Fruit fly (Drosophila melanogaster) whole organism, embryonic: ENCODE data around the gene CG9497.

Experiments used
- Aef1 ChIP-seq: fragments of 200-800 bp; sonication (Bioruptor generic); IDR thresholded peaks from 3 replicates; pipeline ENCODE4 v1.3.6; 2022; ENCODE audit warnings: missing biosample characterization, missing genetic modification characterization
- Awh ChIP-seq: fragments of 200-800 bp; sonication (Bioruptor generic); IDR thresholded peaks from 2 replicates; pipeline ENCODE4, ENCODE4 v1.3.6; 2022; ENCODE audit warnings: missing biosample characterization, missing genetic modification characterization
- CG11093 ChIP-seq: fragments of 200-800 bp; sonication (Bioruptor generic); IDR thresholded peaks from 3 replicates; pipeline ENCODE4 v1.3.6; 2022; ENCODE audit warnings: missing biosample characterization, missing genetic modification characterization
- CG11398 ChIP-seq: fragments of 200-800 bp; sonication (Bioruptor generic); optimal IDR thresholded peaks from 2 replicates; lab custom pipeline; 2016; ENCODE audit warnings: missing biosample characterization, missing genetic modification characterization
- CG14050 ChIP-seq: fragments of 200-800 bp; sonication (Bioruptor generic); IDR thresholded peaks from 3 replicates; pipeline ENCODE4 v1.3.6; 2022; ENCODE audit warnings: missing biosample characterization, missing genetic modification characterization
- CG14667 ChIP-seq: fragments of 200-800 bp; sonication (Bioruptor generic); IDR thresholded peaks from 2 replicates; pipeline ENCODE4 v1.3.6; 2022; ENCODE audit warnings: missing biosample characterization, missing genetic modification characterization
- CG14710 ChIP-seq: fragments of 200-800 bp; sonication (Bioruptor generic); optimal IDR thresholded peaks from 3 replicates; lab custom pipeline; 2019; ENCODE audit warnings: missing biosample characterization, mild to moderate bottlenecking, missing genetic modification characterization, moderate library complexity
- CG14860 ChIP-seq: fragments of 200-800 bp; sonication (Bioruptor generic); IDR thresholded peaks from 3 replicates; pipeline ENCODE4 v1.3.6; 2022; ENCODE audit warnings: missing biosample characterization, missing genetic modification characterization; ENCODE audit not compliant: partially characterized antibody
- CG17802 ChIP-seq: fragments of 200-800 bp; sonication (Bioruptor generic); optimal IDR thresholded peaks from 2 replicates; lab custom pipeline; 2018; ENCODE audit warnings: missing biosample characterization, mild to moderate bottlenecking, missing genetic modification characterization, moderate library complexity
- CG2116 ChIP-seq: fragments of 200-800 bp; sonication (Bioruptor generic); optimal IDR thresholded peaks from 3 replicates; lab custom pipeline; 2018; ENCODE audit warnings: missing biosample characterization, mild to moderate bottlenecking, missing genetic modification characterization
- CG31365 ChIP-seq: fragments of 200-800 bp; sonication (Bioruptor generic); optimal IDR thresholded peaks from 2 replicates; lab custom pipeline; 2018; ENCODE audit warnings: missing biosample characterization, mild to moderate bottlenecking, missing genetic modification characterization
- CG8281 ChIP-seq: fragments of 200-800 bp; sonication (Bioruptor generic); optimal IDR thresholded peaks from 2 replicates; lab custom pipeline; 2018; ENCODE audit warnings: missing biosample characterization, mild to moderate bottlenecking, missing genetic modification characterization, moderate library complexity
- CG8290 ChIP-seq, 3 experiments: fragments of 200-800 bp; sonication (Bioruptor generic); optimal IDR thresholded peaks; 2 replicates each; lab custom pipeline; 2016 to 2019; ENCODE audit warnings: missing biosample characterization in 3 of 3, missing genetic modification characterization in 3 of 3, mild to moderate bottlenecking in 2 of 3, moderate library complexity in 1 of 3
- CG9609 ChIP-seq: fragments of 200-800 bp; sonication (Bioruptor generic); optimal IDR thresholded peaks from 3 replicates; lab custom pipeline; 2016; ENCODE audit warnings: missing biosample characterization, missing genetic modification characterization
- D ChIP-seq, 2 experiments: fragments of 200-800 bp in 1 of 2; fragments of >200 bp in 1 of 2; sonication (Bioruptor generic) in 1 of 2; optimal IDR thresholded peaks; 2 replicates in 1 of 2; 3 replicates in 1 of 2; lab custom pipeline; 2017; ENCODE audit warnings: mild to moderate bottlenecking in 1 of 2, missing biosample characterization in 1 of 2, missing genetic modification characterization in 1 of 2, missing genetic modification reagents in 1 of 2
- E2f1 ChIP-seq: fragments of 200-800 bp; sonication (Bioruptor generic); IDR thresholded peaks from 2 replicates; pipeline ENCODE4 v1.3.6; 2022; ENCODE audit warnings: missing biosample characterization, missing genetic modification characterization
- HLH4C ChIP-seq: fragments of 200-800 bp; sonication (Bioruptor generic); IDR thresholded peaks from 3 replicates; pipeline ENCODE4 v1.3.6; 2022; ENCODE audit warnings: missing biosample characterization, missing genetic modification characterization; ENCODE audit not compliant: partially characterized antibody
- HLHmδ ChIP-seq: fragments of 200-800 bp; sonication (Bioruptor generic); optimal IDR thresholded peaks from 2 replicates; lab custom pipeline; 2018; ENCODE audit warnings: missing biosample characterization, mild to moderate bottlenecking, missing genetic modification characterization, moderate library complexity
- Hand ChIP-seq: fragments of 200-800 bp; sonication (Bioruptor generic); optimal IDR thresholded peaks from 2 replicates; lab custom pipeline; 2017; ENCODE audit warnings: mild to moderate bottlenecking, missing biosample characterization, missing genetic modification reagents, missing genetic modification characterization
- Hmx ChIP-seq: fragments of 200-800 bp; sonication (Bioruptor generic); optimal IDR thresholded peaks from 2 replicates; lab custom pipeline; 2016; ENCODE audit warnings: missing biosample characterization, missing genetic modification characterization
- Lpt ChIP-seq: fragments of >200 bp; optimal IDR thresholded peaks from 2 replicates; lab custom pipeline; 2018; ENCODE audit warnings: missing biosample characterization, missing genetic modification characterization
- MBD-R2 ChIP-seq: fragments of 200-800 bp; sonication (Bioruptor generic); IDR thresholded peaks from 2 replicates; pipeline ENCODE4 v1.3.6; 2022; ENCODE audit warnings: missing biosample characterization, missing genetic modification characterization
- NC2β ChIP-seq: fragments of 200-800 bp; sonication (Bioruptor generic); optimal IDR thresholded peaks from 2 replicates; lab custom pipeline; 2016; ENCODE audit warnings: missing biosample characterization, missing genetic modification characterization
- Ssrp ChIP-seq: fragments of 200-800 bp; sonication (Bioruptor generic); optimal IDR thresholded peaks from 2 replicates; lab custom pipeline; 2018; ENCODE audit warnings: missing biosample characterization, mild to moderate bottlenecking, missing genetic modification characterization, moderate library complexity
- TFAM ChIP-seq: fragments of 200-800 bp; sonication (Bioruptor generic); optimal IDR thresholded peaks from 2 replicates; lab custom pipeline; 2017; ENCODE audit warnings: missing biosample characterization, missing genetic modification characterization, inconsistent platforms
- az2 ChIP-seq: fragments of 200-800 bp; sonication (Bioruptor generic); optimal IDR thresholded peaks from 3 replicates; lab custom pipeline; 2016; ENCODE audit warnings: missing biosample characterization, missing genetic modification characterization
- bab2 ChIP-seq: fragments of 200-800 bp; sonication (Bioruptor generic); optimal IDR thresholded peaks from 2 replicates; lab custom pipeline; 2016; ENCODE audit warnings: missing biosample characterization, missing genetic modification characterization
- bcd ChIP-seq: fragments of 200-800 bp; sonication (Bioruptor generic); optimal IDR thresholded peaks from 2 replicates; lab custom pipeline; 2017; ENCODE audit warnings: missing biosample characterization, mild to moderate bottlenecking, missing genetic modification characterization
- bowl ChIP-seq: fragments of 200-800 bp; sonication (Bioruptor generic); IDR thresholded peaks from 2 replicates; pipeline ENCODE4 v1.3.6; 2022; ENCODE audit warnings: missing biosample characterization, missing genetic modification characterization
- br ChIP-seq: fragments of >200 bp; optimal IDR thresholded peaks from 2 replicates; lab custom pipeline; 2017
- cad ChIP-seq: fragments of >200 bp; optimal IDR thresholded peaks from 2 replicates; lab custom pipeline; 2017; ENCODE audit warnings: missing biosample characterization, missing genetic modification characterization
- chn ChIP-seq: fragments of 200-800 bp; sonication (Bioruptor generic); optimal IDR thresholded peaks from 2 replicates; lab custom pipeline; 2016; ENCODE audit warnings: missing biosample characterization, missing genetic modification characterization
- crc ChIP-seq: fragments of 200-800 bp; sonication (Bioruptor generic); optimal IDR thresholded peaks from 2 replicates; lab custom pipeline; 2016; ENCODE audit warnings: missing biosample characterization, missing genetic modification characterization
- da ChIP-seq: fragments of 200-800 bp; sonication (Bioruptor generic); optimal IDR thresholded peaks from 2 replicates; lab custom pipeline; 2016; ENCODE audit warnings: missing biosample characterization, missing genetic modification characterization
- danr ChIP-seq: fragments of 200-800 bp; sonication (Bioruptor generic); IDR thresholded peaks from 2 replicates; pipeline ENCODE4 v1.3.6; 2022; ENCODE audit warnings: missing biosample characterization, missing genetic modification characterization
- disco-r ChIP-seq: fragments of 200-800 bp; sonication (Bioruptor generic); optimal IDR thresholded peaks from 2 replicates; lab custom pipeline; 2016; ENCODE audit warnings: missing biosample characterization, missing genetic modification characterization
- gcm2 ChIP-seq: fragments of 200-800 bp; sonication (Bioruptor generic); optimal IDR thresholded peaks from 2 replicates; lab custom pipeline; 2016; ENCODE audit warnings: missing biosample characterization, missing genetic modification characterization
- grau ChIP-seq: fragments of 200-800 bp; optimal IDR thresholded peaks from 3 replicates; lab custom pipeline; 2019; ENCODE audit warnings: missing biosample characterization, mild to moderate bottlenecking, missing genetic modification characterization, moderate library complexity
- ham ChIP-seq: fragments of 200-800 bp; sonication (Bioruptor generic); IDR thresholded peaks from 2 replicates; pipeline ENCODE4 v1.3.6; 2022; ENCODE audit warnings: missing biosample characterization, missing genetic modification characterization
- insv ChIP-seq, 2 experiments: fragments of 200-800 bp; sonication (Bioruptor generic); optimal IDR thresholded peaks; 3 replicates each; lab custom pipeline; 2016 to 2018; ENCODE audit warnings: missing biosample characterization in 2 of 2, missing genetic modification characterization in 2 of 2
- jumu ChIP-seq: fragments of 200-800 bp; sonication (Bioruptor generic); optimal IDR thresholded peaks from 3 replicates; lab custom pipeline; 2016; ENCODE audit warnings: missing biosample characterization, missing genetic modification characterization
- mam ChIP-seq: fragments of 200-800 bp; sonication (Bioruptor generic); optimal IDR thresholded peaks from 3 replicates; lab custom pipeline; 2016; ENCODE audit warnings: missing biosample characterization, missing genetic modification characterization
- nerfin-2 ChIP-seq: fragments of 200-800 bp; sonication (Bioruptor generic); IDR thresholded peaks from 2 replicates; pipeline ENCODE4 v1.3.6; 2022; ENCODE audit warnings: missing biosample characterization, missing genetic modification characterization; ENCODE audit not compliant: partially characterized antibody
- prd ChIP-seq, 3 experiments: fragments of >200 bp in 2 of 3; fragments of 200-800 bp in 1 of 3; sonication (Bioruptor generic) in 1 of 3; optimal IDR thresholded peaks in 2 of 3; IDR thresholded peaks in 1 of 3; 2 replicates in 2 of 3; 3 replicates in 1 of 3; pipeline versions ENCODE4 v1.3.6 to Lab custom; 2017 to 2022; ENCODE audit warnings: missing biosample characterization in 1 of 3, missing genetic modification characterization in 1 of 3
- ro ChIP-seq: fragments of 200-800 bp; sonication (Bioruptor generic); IDR thresholded peaks from 2 replicates; pipeline ENCODE4 v1.3.6; 2022; ENCODE audit warnings: missing biosample characterization, missing genetic modification characterization
- slp2 ChIP-seq: fragments of 200-800 bp; sonication (Bioruptor generic); optimal IDR thresholded peaks from 2 replicates; lab custom pipeline; 2016; ENCODE audit warnings: missing biosample characterization, missing genetic modification characterization
- tup ChIP-seq: fragments of 200-800 bp; sonication (Bioruptor generic); optimal IDR thresholded peaks from 2 replicates; lab custom pipeline; 2016; ENCODE audit warnings: missing biosample characterization, mild to moderate bottlenecking, missing genetic modification characterization, moderate library complexity
- vnd ChIP-seq: fragments of 200-800 bp; sonication (Bioruptor generic); IDR thresholded peaks from 3 replicates; pipeline ENCODE4 v1.3.6; 2022; ENCODE audit warnings: missing biosample characterization, missing genetic modification characterization; ENCODE audit not compliant: partially characterized antibody

Gene CG9497

DNA sequence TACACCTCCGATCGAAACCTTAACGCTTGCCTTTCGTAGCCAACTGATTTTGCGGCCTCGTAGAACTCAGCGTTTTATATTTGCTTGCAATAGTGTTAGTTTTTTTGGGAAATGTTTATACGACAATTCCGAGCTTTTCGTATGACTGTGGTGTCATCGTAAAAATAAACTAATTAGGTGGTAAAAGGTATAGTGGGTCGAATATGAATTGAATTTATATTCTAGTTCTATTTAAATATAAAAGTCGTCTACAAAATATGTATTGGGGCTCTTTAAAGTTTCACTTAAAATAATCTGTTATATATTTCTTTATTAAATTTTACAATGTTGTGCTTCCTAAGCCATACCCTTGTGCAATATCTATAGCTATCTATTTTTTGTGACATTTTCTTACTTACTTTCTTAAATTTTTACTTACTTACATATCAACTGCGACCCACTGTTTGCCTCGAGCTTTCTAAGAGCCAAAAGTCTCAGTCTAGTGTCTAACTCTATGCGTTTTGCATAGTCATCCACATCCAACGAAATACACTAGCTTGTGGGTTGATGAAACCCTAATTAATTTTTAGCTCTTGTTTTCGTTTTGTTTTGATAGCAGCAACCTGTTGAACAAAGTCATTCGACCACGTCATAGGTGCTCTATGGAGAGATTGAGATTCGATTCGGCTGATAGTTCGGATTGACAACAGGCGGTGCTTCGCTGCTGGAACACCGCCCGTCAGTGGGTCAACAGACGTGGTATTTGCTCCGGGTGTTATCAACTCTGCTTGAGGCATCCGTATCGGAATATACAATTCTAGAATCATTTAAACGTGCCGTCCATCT lies 3.0 kb upstream of the CG9497 start, which contains the start of gene CG9498 (continued):
- TF ChIP-seq bowl (GFP tag; lab: Robert Waterston, UW) = peak; percentile 47; the same call in 1 of the 2 replicates
- TF ChIP-seq crc = no peak
- TF ChIP-seq vnd = no peak
- no peak for TF ChIP-seq br (lab: Kevin White, UChicago)
- peak; percentile 67 for TF ChIP-seq CG14667 (GFP tag; lab: Robert Waterston, UW)
- TF ChIP-seq CG8281 = peak; percentile 57
- TF ChIP-seq HLHmδ (GFP tag; lab: Kevin White, UChicago) = no peak
- TF ChIP-seq bab2 (GFP tag; lab: Kevin White, UChicago) = no peak
- TF ChIP-seq gcm2 (GFP tag; lab: Kevin White, UChicago) = no peak
- peak; percentile 14; the same call in 1 of the 2 replicates for TF ChIP-seq MBD-R2 (GFP tag; lab: Robert Waterston, UW)
- TF ChIP-seq Hand (GFP tag; lab: Kevin White, UChicago) = peak; percentile 92
- TF ChIP-seq TFAM (GFP tag; lab: Kevin White, UChicago) = no peak
- TF ChIP-seq tup = no peak
- peak; percentile 8 for TF ChIP-seq CG14710 (tag; lab: Kevin White, UChicago)
- peak; percentile 73 for TF ChIP-seq bcd (GFP tag; lab: Kevin White, UChicago)
- peak; percentile 77 for TF ChIP-seq E2f1 (GFP tag; lab: Robert Waterston, UW)
- peak; percentile 72 for TF ChIP-seq Awh (GFP tag; lab: Robert Waterston, UW)
- TF ChIP-seq slp2 (GFP tag; lab: Kevin White, UChicago) = no peak
- no peak for TF ChIP-seq da (GFP tag; lab: Kevin White, UChicago)
- TF ChIP-seq jumu = no peak
- no peak for TF ChIP-seq HLH4C
- TF ChIP-seq CG14860 = no peak; the same call in 2 of the 3 replicates
- no peak for TF ChIP-seq D (optimal IDR thresholded peaks at IDR 0.05; lab: Kevin White, UChicago)
- peak; percentile 51 for TF ChIP-seq D (GFP tag; optimal IDR thresholded peaks at IDR 0.05; lab: Kevin White, UChicago)
- no peak for TF ChIP-seq NC2β (GFP tag; lab: Kevin White, UChicago)
- TF ChIP-seq mam (GFP tag; lab: Kevin White, UChicago) = peak; percentile 55
- TF ChIP-seq prd (optimal IDR thresholded peaks at IDR 0.05; lab: Kevin White, UChicago) = no peak
- peak; percentile 75; the same call in 2 of the 3 replicates for TF ChIP-seq prd (GFP tag; IDR thresholded peaks at IDR 0.05; lab: Robert Waterston, UW)
- TF ChIP-seq chn = no peak
- TF ChIP-seq CG31365 (tag; lab: Kevin White, UChicago) = no peak
- TF ChIP-seq CG17802 = no peak
- peak; percentile 91 for TF ChIP-seq grau (tag; lab: Kevin White, UChicago)
- TF ChIP-seq danr (GFP tag; lab: Robert Waterston, UW) = peak; percentile 90
- TF ChIP-seq CG11398 (GFP tag; lab: Kevin White, UChicago) = no peak
- TF ChIP-seq ham (GFP tag; lab: Robert Waterston, UW) = 0 out of 2 replicates have a peak, but pooled peaks have one; percentile 64
- no peak for TF ChIP-seq Lpt (GFP tag; lab: Kevin White, UChicago)
- no peak for TF ChIP-seq nerfin-2
- peak; percentile 50; the same call in 2 of the 3 replicates for TF ChIP-seq Aef1
- no peak for TF ChIP-seq ro (GFP tag; lab: Robert Waterston, UW)
- peak; percentile 55 for TF ChIP-seq az2 (GFP tag; lab: Kevin White, UChicago)
- TF ChIP-seq CG2116 (GFP tag; lab: Kevin White, UChicago) = peak; percentile 32
- no peak for TF ChIP-seq cad
- TF ChIP-seq Hmx (GFP tag; lab: Kevin White, UChicago) = peak; percentile 21
- peak; percentile 40; the same call in 1 of the 3 replicates for TF ChIP-seq CG11093 (GFP tag; lab: Robert Waterston, UW)
- TF ChIP-seq Ssrp = peak; percentile 47
- TF ChIP-seq CG14050 = peak; percentile 61; the same call in 2 of the 3 replicates
- peak; percentile 21 for TF ChIP-seq CG8290 (GFP tag; optimal IDR thresholded peaks at IDR 0.05; lab: Kevin White, UChicago)
- TF ChIP-seq CG8290 (tag; optimal IDR thresholded peaks at IDR 0.05; lab: Kevin White, UChicago) = peak in 1 of 2 experiments; percentile 9
- no peak for TF ChIP-seq insv (GFP tag; optimal IDR thresholded peaks at IDR 0.05; lab: Kevin White, UChicago)
- TF ChIP-seq CG9609 (GFP tag; lab: Kevin White, UChicago) = no peak
- TF ChIP-seq disco-r = no peak
